Worm (Caenorhabditis elegans) whole organism, late embryonic: ENCODE data around the gene K07F5.8.

ENCODE experiments used
- C08G9.2 ChIP-seq: sonication (generic microtip); optimal IDR thresholded peaks from 2 replicates; lab custom pipeline; 2016; ENCODE audit warnings: mild to moderate bottlenecking, missing genetic modification characterization, moderate library complexity, missing compliant biosample characterization
- C38D4.7 ChIP-seq: fragments of 200-800 bp; sonication (Bioruptor generic); optimal IDR thresholded peaks from 2 replicates; lab custom pipeline; 2018; ENCODE audit warnings: mild to moderate bottlenecking, missing genetic modification characterization, moderate library complexity, missing compliant biosample characterization
- F13H6.1 ChIP-seq: sonication (generic microtip); optimal IDR thresholded peaks from 2 replicates; lab custom pipeline; 2016; ENCODE audit warnings: missing genetic modification characterization, missing compliant biosample characterization
- K02D7.2 ChIP-seq: sonication (generic microtip); optimal IDR thresholded peaks from 2 replicates; lab custom pipeline; 2017; ENCODE audit warnings: mild to moderate bottlenecking, missing genetic modification characterization, missing compliant biosample characterization
- K09A11.1 ChIP-seq: sonication (generic microtip); optimal IDR thresholded peaks from 2 replicates; lab custom pipeline; 2017; ENCODE audit warnings: antibody characterized with exemption, mild to moderate bottlenecking, missing genetic modification characterization, missing compliant biosample characterization; ENCODE audit not compliant: insufficient read depth
- Y22D7AL.16 ChIP-seq: sonication (generic microtip); optimal IDR thresholded peaks from 2 replicates; lab custom pipeline; 2016; ENCODE audit warnings: missing genetic modification characterization, missing compliant biosample characterization
- ahr-1 ChIP-seq: sonication (generic microtip); optimal IDR thresholded peaks from 2 replicates; lab custom pipeline; 2016; ENCODE audit warnings: missing genetic modification characterization, missing compliant biosample characterization
- ceh-19 ChIP-seq: fragments of 200-800 bp; sonication (Bioruptor generic); optimal IDR thresholded peaks from 2 replicates; lab custom pipeline; 2018; ENCODE audit warnings: mild to moderate bottlenecking, missing genetic modification characterization, missing compliant biosample characterization
- ceh-2 ChIP-seq: sonication (generic microtip); optimal IDR thresholded peaks from 2 replicates; lab custom pipeline; 2016; ENCODE audit warnings: missing genotype, missing genetic modification characterization, missing compliant biosample characterization
- ceh-24 ChIP-seq: sonication (generic microtip); optimal IDR thresholded peaks from 2 replicates; lab custom pipeline; 2016; ENCODE audit warnings: mild to moderate bottlenecking, missing genetic modification characterization, missing compliant biosample characterization
- ceh-30 ChIP-seq: fragments of 150-350 bp; optimal IDR thresholded peaks from 2 replicates; lab custom pipeline; 2014; ENCODE audit warnings: missing biosample characterization, missing genetic modification characterization
- ceh-31 ChIP-seq: sonication (generic microtip); optimal IDR thresholded peaks from 2 replicates; lab custom pipeline; 2016; ENCODE audit warnings: missing genetic modification characterization, missing compliant biosample characterization
- ceh-6 ChIP-seq: fragments of 200-800 bp; sonication (Bioruptor generic); optimal IDR thresholded peaks from 2 replicates; lab custom pipeline; 2018; ENCODE audit warnings: mild to moderate bottlenecking, missing genetic modification characterization, missing compliant biosample characterization
- ceh-9 ChIP-seq: sonication (generic microtip); optimal IDR thresholded peaks from 2 replicates; lab custom pipeline; 2016; ENCODE audit warnings: mild to moderate bottlenecking, missing genetic modification characterization, inconsistent platforms, missing compliant biosample characterization
- dve-1 ChIP-seq: sonication (generic microtip); optimal IDR thresholded peaks from 2 replicates; lab custom pipeline; 2017; ENCODE audit warnings: antibody characterized with exemption, mild to moderate bottlenecking, missing genetic modification characterization, missing compliant biosample characterization
- elt-4 ChIP-seq: sonication (generic microtip); optimal IDR thresholded peaks from 2 replicates; lab custom pipeline; 2016; ENCODE audit warnings: missing genetic modification characterization, missing compliant biosample characterization
- ets-4 ChIP-seq: sonication (generic microtip); optimal IDR thresholded peaks from 2 replicates; lab custom pipeline; 2016; ENCODE audit warnings: missing genetic modification characterization, missing compliant biosample characterization
- eyg-1 ChIP-seq: sonication (generic microtip); optimal IDR thresholded peaks from 2 replicates; lab custom pipeline; 2016; ENCODE audit warnings: missing genotype, missing genetic modification characterization, missing compliant biosample characterization
- fkh-10 ChIP-seq: fragments of 150-350 bp; optimal IDR thresholded peaks from 2 replicates; lab custom pipeline; 2014; ENCODE audit warnings: missing biosample characterization, missing genetic modification reagents, missing genetic modification characterization
- fkh-6 ChIP-seq: sonication (generic microtip); optimal IDR thresholded peaks from 2 replicates; lab custom pipeline; 2016; ENCODE audit warnings: missing genetic modification characterization, missing compliant biosample characterization
- gmeb-2 ChIP-seq: sonication (generic microtip); optimal IDR thresholded peaks from 2 replicates; lab custom pipeline; 2016; ENCODE audit warnings: missing genetic modification characterization, inconsistent platforms, missing compliant biosample characterization
- hlh-15 ChIP-seq: sonication (generic microtip); optimal IDR thresholded peaks from 2 replicates; lab custom pipeline; 2016; ENCODE audit warnings: missing genetic modification characterization, missing compliant biosample characterization
- hlh-8 ChIP-seq: sonication (generic microtip); optimal IDR thresholded peaks from 2 replicates; lab custom pipeline; 2016; ENCODE audit warnings: missing genotype, missing genetic modification characterization, missing compliant biosample characterization
- lin-11 ChIP-seq: fragments of 200-800 bp; sonication (Bioruptor generic); optimal IDR thresholded peaks from 2 replicates; lab custom pipeline; 2018; ENCODE audit warnings: mild to moderate bottlenecking, missing genetic modification characterization, missing compliant biosample characterization
- mec-3 ChIP-seq: sonication (generic microtip); optimal IDR thresholded peaks from 2 replicates; lab custom pipeline; 2016; ENCODE audit warnings: borderline replicate concordance, missing genetic modification characterization, missing compliant biosample characterization
- nhr-232 ChIP-seq: sonication (generic microtip); optimal IDR thresholded peaks from 2 replicates; lab custom pipeline; 2016; ENCODE audit warnings: missing genetic modification characterization, missing compliant biosample characterization
- npax-4 ChIP-seq: sonication (generic microtip); optimal IDR thresholded peaks from 2 replicates; lab custom pipeline; 2016; ENCODE audit warnings: missing genetic modification characterization, missing compliant biosample characterization
- odd-2 ChIP-seq: sonication (generic microtip); optimal IDR thresholded peaks from 2 replicates; lab custom pipeline; 2017; ENCODE audit warnings: antibody characterized with exemption, mild to moderate bottlenecking, missing genetic modification characterization, missing compliant biosample characterization
- pat-9 ChIP-seq: fragments of 200-800 bp; sonication (Bioruptor generic); optimal IDR thresholded peaks from 2 replicates; lab custom pipeline; 2018; ENCODE audit warnings: mild to moderate bottlenecking, missing genetic modification characterization, moderate library complexity, missing compliant biosample characterization
- pha-2 ChIP-seq: sonication (generic microtip); optimal IDR thresholded peaks from 2 replicates; lab custom pipeline; 2017; ENCODE audit warnings: mild to moderate bottlenecking, missing genetic modification characterization, missing compliant biosample characterization
- pha-4 ChIP-seq: fragments of 150-350 bp; optimal IDR thresholded peaks from 2 replicates; lab custom pipeline; 2018; ENCODE audit warnings: missing biosample characterization, missing genetic modification reagents, missing genetic modification characterization
- pros-1 ChIP-seq: fragments of 150-350 bp; optimal IDR thresholded peaks from 2 replicates; lab custom pipeline; 2014; ENCODE audit warnings: missing biosample characterization, missing genetic modification reagents, missing genetic modification characterization
- ref-2 ChIP-seq: sonication (generic microtip); optimal IDR thresholded peaks from 2 replicates; lab custom pipeline; 2016; ENCODE audit warnings: missing genetic modification characterization, missing compliant biosample characterization
- tbx-7 ChIP-seq: sonication (generic microtip); optimal IDR thresholded peaks from 2 replicates; lab custom pipeline; 2016; ENCODE audit warnings: missing genotype, missing genetic modification characterization, missing compliant biosample characterization
- ttx-3 ChIP-seq: sonication (generic microtip); optimal IDR thresholded peaks from 2 replicates; lab custom pipeline; 2016; ENCODE audit warnings: missing genetic modification reagents, missing genetic modification characterization, missing compliant biosample characterization
- unc-3 ChIP-seq, 2 experiments: fragments of 200-800 bp in 1 of 2; sonication (Bioruptor generic) in 1 of 2; sonication (generic microtip) in 1 of 2; conservative IDR thresholded peaks in 1 of 2; optimal IDR thresholded peaks in 1 of 2; 2 replicates each; pipeline versions ENCODE4 v1.3.6 to Lab custom; 2016 to 2022; ENCODE audit warnings: missing compliant biosample characterization in 2 of 2, missing genetic modification characterization in 2 of 2, missing genetic modification reagents in 1 of 2
- unc-42 ChIP-seq: sonication (generic microtip); optimal IDR thresholded peaks from 2 replicates; lab custom pipeline; 2016; ENCODE audit warnings: missing genotype, missing genetic modification characterization, missing compliant biosample characterization
- unc-55 ChIP-seq: sonication (generic microtip); optimal IDR thresholded peaks from 2 replicates; lab custom pipeline; 2017; ENCODE audit warnings: missing biosample characterization, missing genetic modification reagents, missing genetic modification characterization
- unc-86 ChIP-seq: sonication (generic microtip); optimal IDR thresholded peaks from 2 replicates; lab custom pipeline; 2016; ENCODE audit warnings: missing genetic modification characterization, missing compliant biosample characterization
- zip-5 ChIP-seq: sonication (generic microtip); optimal IDR thresholded peaks from 2 replicates; lab custom pipeline; 2016; ENCODE audit warnings: missing genetic modification characterization, missing compliant biosample characterization

K07F5.8 gene

ce11 chrIV:9825196-9825744 is 24.3 kb downstream of the K07F5.8 start, which contains the start of gene mtr-4:
Gene mtr-4 (plus strand): TSS chrIV:9825694.
- TF ChIP-seq unc-86 (tag; lab: Kevin White, UChicago) (no peak), dve-1 (tag; lab: Kevin White, UChicago) (no peak), pat-9 (tag; lab: Kevin White, UChicago) (no peak)

- TF ChIP-seq pat-9 (tag; lab: Kevin White, UChicago) (no peak), F13H6.1 (tag; lab: Kevin White, UChicago) (no peak), npax-4 (tag; lab: Kevin White, UChicago) (no peak), ceh-19 (GFP tag; lab: Kevin White, UChicago) (no peak), ceh-2 (no peak), lin-11 (tag; lab: Kevin White, UChicago) (no peak), hlh-8 (tag; lab: Kevin White, UChicago) (no peak), ceh-31 (no peak), ceh-9 (tag; lab: Kevin White, UChicago) (no peak), fkh-6 (tag; lab: Kevin White, UChicago) (no peak), unc-55 (GFP tag; lab: Kevin White, UChicago) (no peak), eyg-1 (tag; lab: Kevin White, UChicago) (no peak), pros-1 (tag; lab: Kevin White, UChicago) (no peak), nhr-232 (tag; lab: Kevin White, UChicago) (no peak)
These were observed 25.0 kb downstream of the K07F5.8 start, which contains the start of gene catp-6 for ce11 chrIV:9824480-9824879. Gene catp-6 (minus strand): TSS chrIV:9824580.

ce11 chrIV:9822585-9822984 is 26.9 kb downstream of the K07F5.8 start:
- TF ChIP-seq C38D4.7 (GFP tag; lab: Kevin White, UChicago) (no peak), C08G9.2 (tag; lab: Kevin White, UChicago) (peak; percentile 9)
- TF ChIP-seq, all 69 proteins: peak for 1

ce11 chrIV:9821621-9822020 is 27.9 kb downstream of the K07F5.8 start, which contains the start of gene col-123:
Gene col-123 (plus strand): TSS chrIV:9821921.
- TF ChIP-seq F13H6.1 (tag; lab: Kevin White, UChicago) (no peak), tbx-7 (tag; lab: Kevin White, UChicago) (no peak), Y22D7AL.16 (tag; lab: Kevin White, UChicago) (no peak), fkh-6 (tag; lab: Kevin White, UChicago) (no peak), npax-4 (tag; lab: Kevin White, UChicago) (no peak), elt-4 (tag; lab: Kevin White, UChicago) (no peak), ceh-30 (no peak), fkh-10 (GFP tag; lab: Kevin White, UChicago) (no peak), ceh-9 (tag; lab: Kevin White, UChicago) (no peak), ceh-24 (tag; lab: Kevin White, UChicago) (no peak), ceh-2 (no peak), ahr-1 (tag; lab: Kevin White, UChicago) (no peak), ceh-6 (GFP tag; lab: Kevin White, UChicago) (no peak), ttx-3 (tag; lab: Kevin White, UChicago) (no peak), odd-2 (tag; lab: Kevin White, UChicago) (no peak), mec-3 (no peak), lin-11 (tag; lab: Kevin White, UChicago) (no peak), hlh-15 (tag; lab: Kevin White, UChicago) (no peak), pat-9 (tag; lab: Kevin White, UChicago) (no peak)

ce11 chrIV:9815432-9815831 is 34.1 kb downstream of the K07F5.8 start, which contains the start of gene egl-20:
Gene egl-20 (minus strand): TSS chrIV:9815532.
- TF ChIP-seq ref-2 (no peak), pha-2 (tag; lab: Kevin White, UChicago) (no peak), K09A11.1 (tag; lab: Kevin White, UChicago) (no peak), lin-11 (tag; lab: Kevin White, UChicago) (no peak), mec-3 (no peak), ets-4 (no peak), K02D7.2 (tag; lab: Kevin White, UChicago) (no peak), unc-3 (GFP tag; conservative IDR thresholded peaks at IDR 0.05; lab: Robert Waterston, UW) (no peak), unc-3 (tag; optimal IDR thresholded peaks at IDR 0.05; lab: Kevin White, UChicago) (no peak), unc-55 (GFP tag; lab: Kevin White, UChicago) (no peak), pha-4 (tag; lab: Kevin White, UChicago) (no peak), unc-42 (tag; lab: Kevin White, UChicago) (no peak), gmeb-2 (tag; lab: Kevin White, UChicago) (no peak), elt-4 (tag; lab: Kevin White, UChicago) (no peak), zip-5 (no peak)
